Worm (Caenorhabditis elegans): Measurements from ENCODE around the gene F43D2.6.

The F43D2.6 gene

DNA sequence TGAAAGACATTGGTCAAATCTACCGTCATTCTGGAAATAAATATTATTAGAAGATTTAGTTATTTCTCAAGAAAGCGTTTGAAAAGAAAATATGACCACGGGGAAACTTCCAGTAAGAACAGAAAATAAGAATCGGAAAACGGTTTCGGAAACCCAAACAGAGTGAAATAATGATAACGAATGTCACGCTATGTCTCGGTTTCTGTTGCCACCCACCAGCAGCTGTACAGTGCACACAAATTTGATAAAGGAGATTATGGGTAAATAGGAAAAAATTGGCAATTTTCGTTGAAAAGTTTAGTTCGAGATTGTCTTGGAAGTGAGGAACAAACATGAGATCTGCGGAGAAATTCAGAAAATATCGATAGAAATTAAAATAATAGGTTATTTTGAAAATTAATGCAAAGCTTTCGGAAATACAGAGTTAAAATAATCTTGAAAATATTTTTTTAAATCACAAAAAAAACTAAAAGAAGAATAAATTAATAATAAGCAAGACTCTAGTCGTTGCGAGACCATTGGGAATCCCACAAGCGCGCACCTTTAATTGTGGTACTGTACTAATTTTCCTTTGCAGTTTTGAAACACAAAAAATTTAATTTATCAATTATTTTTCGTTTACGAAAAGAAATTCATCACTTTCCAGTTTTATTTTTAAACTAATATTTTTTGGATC is 37.8 kb downstream of the F43D2.6 start, which contains the start of gene pes-9:
Gene pes-9, minus strand, starts transcription at position 30 of the 676 bp plus-strand sequence.
- TF ChIP-seq lsl-1 (GFP tag; optimal IDR thresholded peaks at IDR 0.05) = peak; percentile 74
- TF ChIP-seq F33H1.4 (GFP tag; IDR thresholded peaks at IDR 0.05) = peak; percentile 78
- TF ChIP-seq madf-6 (GFP tag; IDR thresholded peaks at IDR 0.05) = peak; percentile 43
- TF ChIP-seq unc-62 (GFP tag; optimal IDR thresholded peaks at IDR 0.05) = no peak
- TF ChIP-seq ccch-3 (GFP tag; optimal IDR thresholded peaks at IDR 0.05) = no peak
- no peak for TF ChIP-seq ekl-4 (GFP tag; IDR thresholded peaks at IDR 0.05)
- TF ChIP-seq nhr-80 (tag; optimal IDR thresholded peaks at IDR 0.05) = peak; percentile 52
- TF ChIP-seq ztf-18 (tag; optimal IDR thresholded peaks at IDR 0.05) = no peak
- TF ChIP-seq efl-1 (GFP tag; optimal IDR thresholded peaks at IDR 0.05) = peak; percentile 12

DNA sequence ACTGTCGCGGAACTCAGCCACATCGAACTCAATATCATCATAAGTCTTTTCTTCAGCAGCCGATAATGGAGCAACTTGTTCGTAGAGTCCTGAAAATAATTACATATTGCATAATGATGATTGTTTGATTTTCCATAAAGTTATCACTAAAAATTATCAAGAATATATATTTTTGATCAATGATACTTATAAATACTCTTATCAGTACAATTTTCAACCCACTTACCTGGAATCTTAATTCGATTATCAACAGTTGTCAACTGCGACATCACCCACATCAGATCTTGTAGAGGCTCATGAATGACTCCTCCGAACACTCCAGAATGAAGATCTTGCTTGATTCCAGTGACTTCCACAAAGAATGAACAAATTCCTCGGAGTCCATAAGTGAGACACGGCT is 39.0 kb downstream of the F43D2.6 start:
- TF ChIP-seq F39B2.1 (GFP tag; IDR thresholded peaks at IDR 0.05) (no peak), T26A5.8 (tag; optimal IDR thresholded peaks at IDR 0.05) (no peak), nhr-80 (tag; optimal IDR thresholded peaks at IDR 0.05) (peak; percentile 5), C06A6.2 (GFP tag; conservative IDR thresholded peaks at IDR 0.05) (no peak), tlf-1 (GFP tag; optimal IDR thresholded peaks at IDR 0.05) (no peak), ekl-4 (GFP tag; IDR thresholded peaks at IDR 0.05) (no peak), B0261.1 (tag; optimal IDR thresholded peaks at IDR 0.05) (no peak), ZK185.1 (tag; optimal IDR thresholded peaks at IDR 0.05; ENCODE audit: poor library complexity, severe bottlenecking) (no peak)

DNA sequence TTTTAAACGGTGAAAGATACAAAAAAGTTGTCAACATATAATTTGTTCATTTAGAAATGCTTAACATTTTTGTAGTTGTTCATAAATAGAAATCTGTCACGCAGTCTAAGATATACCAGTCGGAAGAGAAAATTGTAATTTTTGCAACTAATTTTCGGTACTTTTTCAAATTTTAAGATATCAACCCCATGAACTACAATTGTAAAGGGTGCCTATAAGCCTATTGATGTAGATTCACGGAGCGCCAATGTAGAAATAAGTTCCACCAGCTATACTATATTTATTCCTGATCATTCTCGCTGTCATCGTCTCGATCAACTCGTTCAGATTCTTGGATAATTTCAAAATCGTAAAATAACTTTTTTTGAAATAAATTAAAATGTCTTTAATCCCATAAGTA is 40.0 kb downstream of the F43D2.6 start:
- TF ChIP-seq nfyb-1 (GFP tag; IDR thresholded peaks at IDR 0.05) (peak; percentile 44; the same call in 1 of the 2 replicates), madf-10 (tag; optimal IDR thresholded peaks at IDR 0.05) (no peak), repo-1 (tag; optimal IDR thresholded peaks at IDR 0.05) (peak; percentile 34)

DNA sequence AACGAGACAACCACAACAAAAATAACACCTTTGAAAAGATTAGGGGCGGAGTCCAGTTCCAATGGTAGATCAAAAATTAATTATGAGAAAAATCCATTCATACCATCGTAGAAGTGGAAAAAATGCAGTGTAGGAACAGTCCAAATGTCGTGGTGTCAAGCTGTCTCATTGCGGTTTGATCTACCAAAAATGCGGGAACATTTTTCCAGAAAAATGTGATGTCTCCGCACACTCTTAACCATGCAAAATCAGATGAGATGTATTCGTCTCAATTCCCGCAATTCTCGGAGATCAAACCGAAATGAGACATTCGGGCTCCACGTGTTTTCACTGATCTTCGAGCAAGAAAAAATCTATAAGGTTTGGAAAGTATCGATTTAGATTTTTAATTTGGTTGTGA is 40.9 kb downstream of the F43D2.6 start:
- TF ChIP-seq ceh-91 (GFP tag; IDR thresholded peaks at IDR 0.05) = peak; percentile 22; the same call in 1 of the 2 replicates
- TF ChIP-seq F49E8.2 (tag; optimal IDR thresholded peaks at IDR 0.05; ENCODE audit: insufficient read depth) = no peak
- no peak for TF ChIP-seq dpff-1 (tag; optimal IDR thresholded peaks at IDR 0.05)
- no peak for TF ChIP-seq F57A8.1 (GFP tag; optimal IDR thresholded peaks at IDR 0.05)
- no peak for TF ChIP-seq F55B11.4 (tag; optimal IDR thresholded peaks at IDR 0.05; ENCODE audit: borderline replicate concordance, insufficient read depth)
- TF ChIP-seq attf-5 (GFP tag; optimal IDR thresholded peaks at IDR 0.05) = no peak
- TF ChIP-seq ztf-28 (GFP tag; IDR thresholded peaks at IDR 0.05) = no peak
- no peak for TF ChIP-seq mxl-1 (tag; optimal IDR thresholded peaks at IDR 0.05)
- TF ChIP-seq athp-1 (tag; optimal IDR thresholded peaks at IDR 0.05) = no peak
- TF ChIP-seq lsy-27 (tag; optimal IDR thresholded peaks at IDR 0.05; ENCODE audit: borderline replicate concordance, insufficient read depth) = no peak
- no peak for TF ChIP-seq chd-7 (tag; optimal IDR thresholded peaks at IDR 0.05)
- TF ChIP-seq egrh-3 (GFP tag; IDR thresholded peaks at IDR 0.05) = no peak
- no peak for TF ChIP-seq ztf-3 (GFP tag; optimal IDR thresholded peaks at IDR 0.05)
- no peak for TF ChIP-seq B0336.3 (GFP tag; IDR thresholded peaks at IDR 0.05)
- TF ChIP-seq unc-130 (GFP tag; optimal IDR thresholded peaks at IDR 0.05) = no peak
- TF ChIP-seq madf-6 (GFP tag; IDR thresholded peaks at IDR 0.05) = peak; percentile 73
- no peak for TF ChIP-seq nhr-120 (GFP tag; IDR thresholded peaks at IDR 0.05)
- no peak for TF ChIP-seq ets-4 (GFP tag; optimal IDR thresholded peaks at IDR 0.05)
- no peak for TF ChIP-seq nhr-179 (tag; optimal IDR thresholded peaks at IDR 0.05)
- no peak for TF ChIP-seq rcor-1 (GFP tag; IDR thresholded peaks at IDR 0.05)
- peak; percentile 51 for TF ChIP-seq madf-8 (GFP tag; conservative IDR thresholded peaks at IDR 0.05)
- TF ChIP-seq hlh-26 (GFP tag; conservative IDR thresholded peaks at IDR 0.05) = no peak
- no peak for TF ChIP-seq sdz-38 (tag; optimal IDR thresholded peaks at IDR 0.05)
- no peak for TF ChIP-seq ceh-27 (GFP tag; optimal IDR thresholded peaks at IDR 0.05)
- no peak for TF ChIP-seq let-526 (GFP tag; IDR thresholded peaks at IDR 0.05)
- no peak for TF ChIP-seq pbrm-1 (GFP tag; IDR thresholded peaks at IDR 0.05)
- no peak for TF ChIP-seq madf-3 (GFP tag; IDR thresholded peaks at IDR 0.05)

All from whole organism, young adult.